Worm (Caenorhabditis elegans): ENCODE results near the gene pqn-91.

- no peak for TF ChIP-seq ama-1 (optimal IDR thresholded peaks at IDR 0.05)
- no peak for TF ChIP-seq ttx-3 (tag; optimal IDR thresholded peaks at IDR 0.05)
- no peak for TF ChIP-seq unc-3 (GFP tag; conservative IDR thresholded peaks at IDR 0.05)
- no peak for TF ChIP-seq unc-3 (tag; optimal IDR thresholded peaks at IDR 0.05)
- no peak for TF ChIP-seq lin-11 (tag; optimal IDR thresholded peaks at IDR 0.05)
- TF ChIP-seq pha-4 (tag; optimal IDR thresholded peaks at IDR 0.05) = no peak
- no peak for TF ChIP-seq F13H6.1 (tag; optimal IDR thresholded peaks at IDR 0.05)
- TF ChIP-seq ets-4 (tag; optimal IDR thresholded peaks at IDR 0.05) = no peak
- no peak for TF ChIP-seq fkh-10 (GFP tag; optimal IDR thresholded peaks at IDR 0.05)
- no peak for TF ChIP-seq che-1 (tag; optimal IDR thresholded peaks at IDR 0.05)
- no peak for TF ChIP-seq unc-86 (tag; optimal IDR thresholded peaks at IDR 0.05)
Measured at ce11 chrIV:15291607-15292006, at the start of gene pqn-91.

All from whole organism, late embryonic.